Worm (Caenorhabditis elegans): ENCODE results near the gene cyc-2.1.
A peak's percentile ranks its signal among the peaks of the same experiment; 100 is the strongest.

Gene cyc-2.1

DNA sequence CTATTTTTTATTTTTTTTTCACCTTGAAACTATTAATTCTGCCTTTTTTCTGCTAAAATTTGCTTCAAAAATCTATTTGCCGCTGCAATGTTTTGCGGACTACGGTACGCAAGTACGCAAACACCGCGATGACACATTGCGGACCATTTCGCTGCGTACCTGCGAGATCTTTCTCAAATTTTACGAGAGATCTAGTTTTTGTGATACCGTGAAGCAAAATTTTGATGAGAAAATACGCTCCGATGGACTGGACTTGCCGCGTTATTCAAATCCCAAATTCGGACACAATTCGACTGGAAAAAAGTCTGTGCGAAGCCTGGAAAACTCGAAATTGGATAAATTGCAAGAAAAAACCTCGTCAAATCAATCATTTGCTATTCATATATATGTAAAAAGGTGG is 28.3 kb downstream of the cyc-2.1 start (continued):
- TF ChIP-seq vab-7 (GFP tag; IDR thresholded peaks at IDR 0.05) (peak; percentile 89), ceh-44 (GFP tag; IDR thresholded peaks at IDR 0.05) (peak; percentile 78), arid-1 (GFP tag; conservative IDR thresholded peaks at IDR 0.05) (peak; percentile 90), dmd-8 (GFP tag; IDR thresholded peaks at IDR 0.05) (0 out of 2 replicates have a peak, but pooled peaks have one; percentile 10), egl-43 (GFP tag; IDR thresholded peaks at IDR 0.05) (peak; percentile 95), lin-1 (GFP tag; IDR thresholded peaks at IDR 0.05) (peak; percentile 86), saeg-2 (GFP tag; IDR thresholded peaks at IDR 0.05) (peak; percentile 92), D1046.2 (GFP tag; IDR thresholded peaks at IDR 0.05) (peak; percentile 96), tra-1 (GFP tag; IDR thresholded peaks at IDR 0.05) (peak; percentile 94), dpl-1 (GFP tag; optimal IDR thresholded peaks at IDR 0.05) (peak; percentile 10), lin-29 (GFP tag; IDR thresholded peaks at IDR 0.05) (peak; percentile 98), set-16 (GFP tag; IDR thresholded peaks at IDR 0.05) (peak; percentile 52; the same call in 1 of the 2 replicates), ceh-20 (GFP tag; IDR thresholded peaks at IDR 0.05) (peak; percentile 98), madf-5 (GFP tag; IDR thresholded peaks at IDR 0.05) (peak in 1 of 2 experiments; percentile 96; a peak in 2 of 4 replicates), madf-9 (GFP tag; conservative IDR thresholded peaks at IDR 0.05) (peak; percentile 95), rbr-2 (tag; optimal IDR thresholded peaks at IDR 0.05) (peak; percentile 53), Y48G9A.11 (GFP tag; IDR thresholded peaks at IDR 0.05) (peak; percentile 75), lsy-2 (tag; optimal IDR thresholded peaks at IDR 0.05) (peak; percentile 65 to 88), nhr-102 (tag; optimal IDR thresholded peaks at IDR 0.05) (peak; percentile 28), mes-2 (tag; optimal IDR thresholded peaks at IDR 0.05; ENCODE audit: poor library complexity, severe bottlenecking) (peak; percentile 72), zfp-3 (GFP tag; conservative IDR thresholded peaks at IDR 0.05) (peak; percentile 97)

- peak; percentile 85 for TF ChIP-seq lin-38 (GFP tag; IDR thresholded peaks at IDR 0.05)
Measured at ce11 chrIV:4715785-4716184, 33.0 kb downstream of the cyc-2.1 start, which contains the start of gene miro-1. TSS of gene miro-1 (minus strand) at chrIV:4715807.

ce11 chrIV:4712376-4712775 is 36.4 kb downstream of the cyc-2.1 start, which contains the start of gene yars-2:
TSS of gene yars-2 (minus strand) at chrIV:4712624.
- TF ChIP-seq daf-12 (tag; optimal IDR thresholded peaks at IDR 0.05) (no peak), lin-38 (GFP tag; IDR thresholded peaks at IDR 0.05) (peak; percentile 54), hif-1 (tag; optimal IDR thresholded peaks at IDR 0.05) (peak in 1 of 2 experiments; percentile 76), dmd-8 (GFP tag; IDR thresholded peaks at IDR 0.05) (no peak), ztf-11 (tag; optimal IDR thresholded peaks at IDR 0.05) (no peak), aha-1 (tag) (peak; percentile 16), dmd-6 (GFP tag; IDR thresholded peaks at IDR 0.05) (no peak), R02D3.7 (tag; optimal IDR thresholded peaks at IDR 0.05) (no peak), hmg-1.1 (GFP tag; IDR thresholded peaks at IDR 0.05) (no peak), madf-5 (GFP tag; IDR thresholded peaks at IDR 0.05) (no peak), ZK546.5 (tag; optimal IDR thresholded peaks at IDR 0.05) (no peak), ceh-20 (GFP tag; IDR thresholded peaks at IDR 0.05) (no peak), mes-2 (tag; optimal IDR thresholded peaks at IDR 0.05; ENCODE audit: poor library complexity, severe bottlenecking) (peak; percentile 92), nhr-77 (tag; optimal IDR thresholded peaks at IDR 0.05) (no peak), madf-9 (GFP tag; conservative IDR thresholded peaks at IDR 0.05) (no peak), lsy-2 (tag; optimal IDR thresholded peaks at IDR 0.05) (peak in 1 of 2 experiments; percentile 67), unc-62 (GFP tag; optimal IDR thresholded peaks at IDR 0.05 in 1 of 2) (peak in 1 of 2 experiments; percentile 91), unc-62 (tag; optimal IDR thresholded peaks at IDR 0.05) (no peak), rbr-2 (tag; optimal IDR thresholded peaks at IDR 0.05) (peak; percentile 25), Y105C5A.15 (GFP tag; IDR thresholded peaks at IDR 0.05) (no peak), fkh-10 (GFP tag; optimal IDR thresholded peaks at IDR 0.05) (no peak), unc-130 (GFP tag; optimal IDR thresholded peaks at IDR 0.05) (peak; percentile 86), dve-1 (tag; optimal IDR thresholded peaks at IDR 0.05; ENCODE audit: insufficient read depth) (peak; percentile 17)

Measured in whole organism, L4 larva.